Worm (Caenorhabditis elegans) whole organism, early embryonic: ENCODE data around the gene gck-1.

ENCODE experiments used
- F13C5.2 ChIP-seq: sonication (generic microtip); optimal IDR thresholded peaks from 2 replicates; lab custom pipeline; 2017; ENCODE audit warnings: mild to moderate bottlenecking, missing genetic modification characterization, inconsistent platforms, missing compliant biosample characterization
- ama-1 ChIP-seq: fragments of 150-350 bp; optimal IDR thresholded peaks from 2 replicates; lab custom pipeline; 2014
- ceh-13 ChIP-seq: fragments of 200-800 bp; sonication (Bioruptor generic); optimal IDR thresholded peaks from 2 replicates; lab custom pipeline; 2018; ENCODE audit warnings: mild to moderate bottlenecking, missing genetic modification characterization, missing compliant biosample characterization
- ceh-36 ChIP-seq: sonication (generic microtip); optimal IDR thresholded peaks from 2 replicates; lab custom pipeline; 2016; ENCODE audit warnings: missing genetic modification characterization, inconsistent platforms, missing compliant biosample characterization
- ets-7 ChIP-seq: sonication (generic microtip); optimal IDR thresholded peaks from 2 replicates; lab custom pipeline; 2016; ENCODE audit warnings: missing genotype, missing genetic modification characterization, missing compliant biosample characterization
- flt-1 ChIP-seq: fragments of 200-800 bp; sonication (Bioruptor generic); IDR thresholded peaks from 2 replicates; pipeline ENCODE4 v1.3.6; 2022; ENCODE audit warnings: missing genetic modification characterization, missing compliant biosample characterization
- hmbx-1 ChIP-seq: sonication (generic microtip); optimal IDR thresholded peaks from 2 replicates; lab custom pipeline; 2016; ENCODE audit warnings: mild to moderate bottlenecking, missing genetic modification characterization, missing compliant biosample characterization
- hnd-1 ChIP-seq: sonication (generic microtip); optimal IDR thresholded peaks from 2 replicates; lab custom pipeline; 2016; ENCODE audit warnings: missing genetic modification characterization, missing compliant biosample characterization
- pes-1 ChIP-seq: fragments of 200-800 bp; sonication (Bioruptor generic); IDR thresholded peaks from 2 replicates; pipeline ENCODE4 v1.3.6; 2022; ENCODE audit warnings: missing genetic modification reagents, missing genetic modification characterization, missing compliant biosample characterization
- scrt-1 ChIP-seq: fragments of 200-800 bp; sonication (Bioruptor generic); IDR thresholded peaks from 2 replicates; pipeline ENCODE4 v1.3.6; 2022; ENCODE audit warnings: missing genetic modification characterization, missing compliant biosample characterization
- sea-1 ChIP-seq: fragments of 200-800 bp; sonication (Bioruptor generic); conservative IDR thresholded peaks from 2 replicates; pipeline ENCODE4 v1.3.6; 2022; ENCODE audit warnings: missing genetic modification characterization, missing compliant biosample characterization
- tbx-11 ChIP-seq: fragments of 200-800 bp; sonication (Bioruptor generic); IDR thresholded peaks from 2 replicates; pipeline ENCODE4 v1.3.6; 2022; ENCODE audit warnings: missing genetic modification characterization, missing compliant biosample characterization
- tbx-37 ChIP-seq: fragments of 200-800 bp; sonication (Bioruptor generic); conservative IDR thresholded peaks from 2 replicates; pipeline ENCODE4 v1.3.6; 2022; ENCODE audit warnings: missing genetic modification reagents, missing genetic modification characterization, missing compliant biosample characterization

DNA sequence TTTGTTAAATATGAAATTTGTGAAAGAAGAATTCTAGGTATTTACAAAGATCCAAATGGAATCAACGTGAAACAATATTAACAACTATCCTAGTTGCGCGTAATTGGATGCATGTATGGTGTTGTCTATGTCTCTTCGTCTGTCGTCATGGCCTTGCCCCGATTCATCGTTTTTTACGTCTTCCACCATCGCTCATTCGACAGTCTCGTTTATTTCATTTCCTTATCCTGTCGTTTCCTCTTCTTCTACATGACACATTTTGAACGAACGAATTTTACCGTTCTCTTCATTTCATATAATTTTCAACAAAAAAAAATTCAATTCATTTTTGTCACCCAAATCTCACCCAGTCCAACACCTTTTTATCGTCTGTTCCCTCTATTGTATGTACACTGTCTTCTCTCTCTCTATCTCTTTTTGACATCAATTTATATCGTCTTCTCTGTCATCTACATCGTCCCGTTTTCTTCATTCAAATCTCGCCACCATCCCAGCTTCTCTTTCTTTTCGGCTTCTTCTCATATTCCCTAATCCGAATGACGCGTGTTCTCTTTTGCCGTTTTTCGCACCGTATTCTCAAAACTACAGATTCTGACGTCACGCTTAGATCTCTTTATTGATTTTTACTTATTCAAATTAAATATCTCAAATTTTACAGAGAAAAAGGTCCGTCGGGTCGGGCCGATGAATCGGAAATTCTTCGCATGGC, 8.9 kb downstream of the gck-1 start, which contains the start of gene ttc-17:
- TF ChIP-seq sea-1 (GFP tag; lab: Robert Waterston, UW) (no peak), tbx-37 (no peak), ceh-36 (tag; lab: Kevin White, UChicago) (no peak), scrt-1 (GFP tag; lab: Robert Waterston, UW) (no peak), hmbx-1 (tag; lab: Kevin White, UChicago) (no peak), ets-7 (tag; lab: Kevin White, UChicago) (no peak), flt-1 (GFP tag; lab: Robert Waterston, UW) (no peak), F13C5.2 (tag; lab: Kevin White, UChicago) (no peak), ama-1 (lab: Kevin White, UChicago) (no peak), hnd-1 (tag; lab: Kevin White, UChicago) (no peak), ceh-13 (no peak), pes-1 (GFP tag; lab: Robert Waterston, UW) (no peak), tbx-11 (GFP tag; lab: Robert Waterston, UW) (no peak)
